Fruit fly (Drosophila melanogaster) whole organism: ENCODE results near the gene CG32686.

Experiments used
- CG8478 ChIP-seq: fragments of >200 bp; optimal IDR thresholded peaks from 2 replicates; lab custom pipeline; 2018; ENCODE audit warnings: inconsistent platforms
- Dll ChIP-seq: fragments of >200 bp; optimal IDR thresholded peaks from 2 replicates; lab custom pipeline; 2017
- EcR ChIP-seq, 2 experiments: fragments of >200 bp; optimal IDR thresholded peaks; 2 replicates each; lab custom pipeline; 2017; ENCODE audit warnings: missing biosample characterization in 2 of 2, missing genetic modification characterization in 2 of 2, missing genetic modification reagents in 2 of 2
- pan ChIP-seq: fragments of >200 bp; optimal IDR thresholded peaks from 2 replicates; lab custom pipeline; 2017
- psq ChIP-seq: fragments of >200 bp; optimal IDR thresholded peaks from 2 replicates; lab custom pipeline; 2017
- usp ChIP-seq: fragments of >200 bp; optimal IDR thresholded peaks from 2 replicates; lab custom pipeline; 2017; ENCODE audit warnings: missing biosample characterization, missing genetic modification characterization, mixed read lengths

CG32686 gene

DNA sequence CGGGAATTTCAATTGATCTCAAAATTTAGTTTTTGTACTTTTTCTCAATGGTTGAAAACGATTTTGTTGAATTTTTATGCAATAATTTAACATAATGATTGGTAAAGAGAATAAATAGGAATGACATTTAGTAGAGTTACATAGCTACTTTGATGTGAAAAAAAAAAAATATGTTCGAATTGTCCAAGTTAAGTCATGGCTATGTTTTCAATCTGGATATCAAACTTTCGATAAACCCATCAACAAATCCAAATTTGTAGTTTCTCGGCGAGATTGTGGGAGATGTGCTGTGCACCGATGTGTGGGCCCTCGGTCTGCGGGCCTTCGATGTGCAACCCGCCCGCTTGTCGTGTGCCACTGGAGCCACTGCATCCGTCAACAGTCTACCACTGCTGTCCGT, at the start of gene CG32686, which contains the start of gene CG2898:
CG32686 (minus strand) TSS at position 101 of the 400 bp plus-strand sequence.
CG2898 (plus strand) TSS at position 159 of the 400 bp plus-strand sequence.
- TF ChIP-seq Dll (lab: Kevin White, UChicago) (no peak), pan (lab: Kevin White, UChicago) (no peak), EcR (GFP tag; optimal IDR thresholded peaks at IDR 0.05; lab: Kevin White, UChicago) (no peak), CG8478 (no peak), usp (GFP tag; lab: Kevin White, UChicago) (no peak), psq (lab: Kevin White, UChicago) (no peak)

- TF ChIP-seq psq (lab: Kevin White, UChicago) (no peak), Dll (lab: Kevin White, UChicago) (no peak), pan (lab: Kevin White, UChicago) (no peak), EcR (GFP tag; optimal IDR thresholded peaks at IDR 0.05; lab: Kevin White, UChicago) (no peak), usp (GFP tag; lab: Kevin White, UChicago) (no peak)
These were observed 42.0 kb upstream of the CG32686 start, which contains the start of gene RabX2 for dm6 chrX:10417129-10417528. RabX2 (plus strand) TSS chrX:10417429.

- TF ChIP-seq psq (lab: Kevin White, UChicago) (no peak), Dll (lab: Kevin White, UChicago) (no peak), pan (lab: Kevin White, UChicago) (no peak), usp (GFP tag; lab: Kevin White, UChicago) (no peak), EcR (GFP tag; optimal IDR thresholded peaks at IDR 0.05; lab: Kevin White, UChicago) (no peak), CG8478 (no peak)
These were observed 23.8 kb upstream of the CG32686 start for dm6 chrX:10398959-10399358.

DNA sequence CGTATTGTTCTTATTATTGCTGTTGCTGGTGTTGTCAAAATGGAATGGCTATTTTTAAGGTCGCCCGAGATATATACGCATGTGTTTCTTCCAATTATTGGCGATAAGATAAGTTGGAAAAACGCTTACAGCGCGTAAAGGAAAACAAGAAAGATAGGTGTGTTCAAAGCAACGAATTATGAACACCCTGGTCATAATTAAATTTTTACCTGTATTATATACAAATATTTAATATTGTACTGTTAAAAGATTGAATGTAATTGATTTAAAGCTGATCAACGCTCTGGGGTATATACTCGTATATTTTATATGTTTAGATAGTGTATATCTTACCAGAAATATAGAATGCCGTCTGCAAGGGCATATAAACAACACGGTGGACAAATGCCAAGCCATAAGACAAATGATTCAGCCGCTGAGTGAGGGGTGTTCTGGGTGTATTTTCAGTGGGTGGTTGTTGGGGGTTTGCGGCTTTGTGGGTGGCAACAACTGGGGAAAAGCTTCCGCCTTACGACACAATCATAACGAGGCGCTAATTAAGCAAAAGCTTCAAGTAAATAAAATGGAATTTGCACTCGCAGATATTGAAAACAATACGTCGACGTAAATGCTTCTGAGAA, 22.5 kb upstream of the CG32686 start:
- no peak for TF ChIP-seq EcR (GFP tag; optimal IDR thresholded peaks at IDR 0.05; lab: Kevin White, UChicago)
- no peak for TF ChIP-seq Dll (lab: Kevin White, UChicago)
- no peak for TF ChIP-seq psq (lab: Kevin White, UChicago)
- no peak for TF ChIP-seq CG8478
- no peak for TF ChIP-seq usp (GFP tag; lab: Kevin White, UChicago)
- TF ChIP-seq pan (lab: Kevin White, UChicago) = no peak

dm6 chrX:10396832-10397231, 21.7 kb upstream of the CG32686 start:
- TF ChIP-seq pan (lab: Kevin White, UChicago) = no peak
- TF ChIP-seq psq (lab: Kevin White, UChicago) = no peak
- TF ChIP-seq Dll (lab: Kevin White, UChicago) = no peak
- TF ChIP-seq EcR (GFP tag; optimal IDR thresholded peaks at IDR 0.05; lab: Kevin White, UChicago) = no peak
- no peak for TF ChIP-seq usp (GFP tag; lab: Kevin White, UChicago)
- no peak for TF ChIP-seq CG8478

DNA sequence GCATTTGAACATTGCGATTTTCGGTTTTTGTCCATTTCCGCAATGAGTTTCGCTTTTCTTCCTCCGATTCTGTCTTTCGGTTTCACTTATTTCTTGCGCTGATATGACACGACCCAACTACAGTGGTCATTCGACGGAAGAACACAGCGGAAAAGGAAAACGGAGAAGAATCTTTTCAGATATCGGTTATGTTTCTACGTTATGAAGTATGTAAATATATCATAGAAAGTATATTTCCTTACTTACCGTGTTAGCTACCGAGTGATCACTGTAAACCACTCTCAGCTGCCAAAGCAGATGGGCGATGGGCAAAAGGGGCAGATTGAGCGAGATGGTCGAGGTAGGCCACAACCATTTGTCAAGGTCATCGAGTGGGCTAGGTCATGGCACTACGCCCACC, 12.6 kb upstream of the CG32686 start:
- TF ChIP-seq EcR (GFP tag; optimal IDR thresholded peaks at IDR 0.05; lab: Kevin White, UChicago) (no peak), usp (GFP tag; lab: Kevin White, UChicago) (no peak), CG8478 (no peak), pan (lab: Kevin White, UChicago) (no peak), psq (lab: Kevin White, UChicago) (no peak), Dll (lab: Kevin White, UChicago) (no peak)

- no peak for TF ChIP-seq CG8478
- no peak for TF ChIP-seq pan (lab: Kevin White, UChicago)
- no peak for TF ChIP-seq Dll (lab: Kevin White, UChicago)
- TF ChIP-seq EcR (GFP tag; optimal IDR thresholded peaks at IDR 0.05; lab: Kevin White, UChicago) = no peak
- TF ChIP-seq usp (GFP tag; lab: Kevin White, UChicago) = no peak
- TF ChIP-seq psq (lab: Kevin White, UChicago) = no peak
These were observed 11.8 kb upstream of the CG32686 start for dm6 chrX:10386810-10387340.

- no peak for TF ChIP-seq psq (lab: Kevin White, UChicago)
- TF ChIP-seq pan (lab: Kevin White, UChicago) = no peak
- no peak for TF ChIP-seq EcR (GFP tag; optimal IDR thresholded peaks at IDR 0.05; lab: Kevin White, UChicago)
- TF ChIP-seq usp (GFP tag; lab: Kevin White, UChicago) = no peak
These were observed 11.1 kb upstream of the CG32686 start for dm6 chrX:10386183-10386582.

DNA sequence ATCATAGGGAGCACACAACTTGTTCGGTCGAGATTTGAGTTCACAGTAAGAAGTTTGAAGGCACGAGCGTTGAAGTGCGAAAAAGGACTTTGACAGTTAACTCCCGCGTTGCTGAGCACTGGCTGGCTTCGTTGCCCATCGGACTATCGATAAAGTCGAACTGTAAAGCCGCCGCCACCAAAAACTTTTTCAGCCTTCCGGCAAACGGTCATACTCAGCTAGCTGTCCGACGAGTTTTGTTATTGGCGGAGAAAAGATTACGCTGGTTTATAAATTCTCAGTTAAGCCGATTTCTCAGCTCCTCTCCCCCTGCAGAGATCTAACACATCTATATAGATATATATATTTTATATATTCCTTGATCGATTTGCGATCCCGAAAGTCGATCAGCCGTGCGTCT, 10.6 kb upstream of the CG32686 start, which contains the start of the genes Psf3 and flw:
Psf3 (minus strand) TSS at position 105 of the 400 bp plus-strand sequence.
flw (plus strand) TSS at position 204 of the 400 bp plus-strand sequence.
- TF ChIP-seq usp (GFP tag; lab: Kevin White, UChicago) (no peak), Dll (lab: Kevin White, UChicago) (no peak), pan (lab: Kevin White, UChicago) (no peak), psq (lab: Kevin White, UChicago) (no peak), CG8478 (no peak), EcR (GFP tag; optimal IDR thresholded peaks at IDR 0.05; lab: Kevin White, UChicago) (no peak)

DNA sequence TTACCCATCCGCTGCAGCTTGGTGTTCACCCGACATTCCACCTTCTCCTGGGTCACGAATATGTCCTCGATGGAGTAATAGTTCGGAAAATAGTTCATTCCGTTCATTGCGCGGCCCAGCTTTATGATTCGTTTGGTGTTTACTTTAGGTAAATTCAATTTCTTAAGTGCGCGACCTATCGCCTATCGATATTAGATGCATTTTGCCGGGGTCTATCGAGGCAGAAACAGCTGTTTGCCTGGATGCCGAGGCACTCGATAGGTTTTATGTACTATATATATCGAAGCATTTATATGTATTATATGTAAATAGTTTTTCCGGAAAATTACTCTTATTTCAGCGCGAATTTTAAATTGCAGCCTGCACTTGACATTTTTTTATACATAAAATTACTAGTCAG, 9.8 kb upstream of the CG32686 start:
- TF ChIP-seq Dll (lab: Kevin White, UChicago) (no peak), EcR (GFP tag; optimal IDR thresholded peaks at IDR 0.05; lab: Kevin White, UChicago) (no peak), CG8478 (no peak), psq (lab: Kevin White, UChicago) (no peak)

DNA sequence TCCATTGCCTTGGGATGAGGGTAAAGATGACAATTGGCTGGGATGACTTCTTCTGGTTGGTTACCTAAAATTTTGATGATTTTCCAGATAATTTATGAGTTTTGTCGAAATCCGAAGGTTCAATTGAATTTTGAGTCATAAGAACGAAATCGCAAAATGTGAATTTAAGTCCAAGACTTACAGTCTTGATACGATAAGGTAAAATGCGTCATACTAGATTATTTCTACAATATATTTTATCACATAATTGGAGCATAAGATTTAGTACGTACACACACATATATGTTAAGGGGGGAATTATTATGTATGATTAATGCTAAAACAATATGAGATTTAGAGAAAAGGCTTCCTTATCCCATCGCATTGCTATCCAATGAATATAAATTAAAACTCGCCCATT, 6.1 kb upstream of the CG32686 start, which contains the start of gene CG32681:
CG32681 (minus strand) TSS at position 101 of the 400 bp plus-strand sequence.
- TF ChIP-seq usp (GFP tag; lab: Kevin White, UChicago) (no peak), psq (lab: Kevin White, UChicago) (no peak), Dll (lab: Kevin White, UChicago) (no peak), EcR (GFP tag; optimal IDR thresholded peaks at IDR 0.05; lab: Kevin White, UChicago) (no peak), CG8478 (no peak), pan (lab: Kevin White, UChicago) (no peak)
